Worm (Caenorhabditis elegans): ENCODE measurements around the gene Y7A5A.13.

Y7A5A.13 gene

DNA sequence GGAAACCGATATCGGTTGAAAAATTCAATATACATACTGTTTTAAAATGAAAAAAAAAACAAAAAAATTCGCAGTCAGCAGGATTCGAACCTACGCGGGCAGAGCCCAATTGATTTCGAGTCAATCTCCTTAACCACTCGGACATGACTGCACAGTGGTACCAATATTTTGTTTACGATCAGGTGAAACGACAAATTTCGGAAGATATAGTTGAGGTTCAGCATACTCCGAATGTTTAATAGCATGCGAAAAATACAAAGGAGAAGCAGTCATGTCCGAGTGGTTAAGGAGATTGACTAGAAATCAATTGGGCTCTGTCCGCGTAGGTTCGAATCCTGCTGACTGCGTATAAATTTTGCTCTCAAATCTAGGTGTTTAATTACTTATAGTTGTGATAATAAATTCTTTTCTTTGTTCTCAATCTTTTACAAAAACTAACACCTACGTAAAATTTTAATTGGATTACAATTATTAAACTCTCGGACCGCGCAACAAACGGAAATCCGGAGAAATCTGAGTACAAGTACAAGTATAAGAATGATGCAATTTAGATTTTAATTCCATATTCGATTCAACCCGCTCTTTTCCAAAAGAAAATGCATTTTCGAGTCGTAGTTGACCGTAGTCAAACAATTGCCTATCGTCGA lies at the start of gene Y7A5A.13:
Gene Y7A5A.13 (plus strand): TSS at position 597 of the 647 bp plus-strand sequence.
- no peak for TF ChIP-seq lin-15B (tag; optimal IDR thresholded peaks at IDR 0.05)
- TF ChIP-seq nhr-102 (tag; optimal IDR thresholded peaks at IDR 0.05), result peak; percentile 61
- peak; percentile 74 for TF ChIP-seq egl-43 (GFP tag; IDR thresholded peaks at IDR 0.05)
- peak; percentile 54; the same call in 1 of the 2 replicates for TF ChIP-seq dmd-9 (GFP tag; IDR thresholded peaks at IDR 0.05)
- TF ChIP-seq lim-7 (GFP tag; IDR thresholded peaks at IDR 0.05), result peak; percentile 81
- peak; percentile 75 for TF ChIP-seq tra-1 (GFP tag; IDR thresholded peaks at IDR 0.05)
- TF ChIP-seq lir-3 (tag; optimal IDR thresholded peaks at IDR 0.05), result peak; percentile 17
- no peak for TF ChIP-seq skn-1 (tag; optimal IDR thresholded peaks at IDR 0.05)
- TF ChIP-seq ctbp-1 (GFP tag; IDR thresholded peaks at IDR 0.05), result peak; percentile 58; the same call in 1 of the 2 replicates
- TF ChIP-seq lin-38 (GFP tag; IDR thresholded peaks at IDR 0.05), result peak; percentile 68
- TF ChIP-seq nhr-48 (tag; optimal IDR thresholded peaks at IDR 0.05), result peak; percentile 51
- peak; percentile 59 to 80 for TF ChIP-seq daf-16 (GFP tag; optimal IDR thresholded peaks at IDR 0.05)
- peak; percentile 67 for TF ChIP-seq daf-16 (tag; optimal IDR thresholded peaks at IDR 0.05)
- no peak for TF ChIP-seq mdt-29 (GFP tag; IDR thresholded peaks at IDR 0.05)
- no peak for TF ChIP-seq zag-1 (tag; optimal IDR thresholded peaks at IDR 0.05)
- TF ChIP-seq ceh-20 (GFP tag; IDR thresholded peaks at IDR 0.05), result 0 out of 2 replicates have a peak, but pooled peaks have one; percentile 52
- TF ChIP-seq ceh-28 (tag; optimal IDR thresholded peaks at IDR 0.05), result no peak
- peak; percentile 9 for TF ChIP-seq unc-130 (GFP tag; optimal IDR thresholded peaks at IDR 0.05)
- TF ChIP-seq spr-1 (tag; optimal IDR thresholded peaks at IDR 0.05), result peak; percentile 35
- peak; percentile 51 for TF ChIP-seq arid-1 (GFP tag; conservative IDR thresholded peaks at IDR 0.05)
- TF ChIP-seq T26A8.4 (GFP tag; IDR thresholded peaks at IDR 0.05), result peak; percentile 68
- TF ChIP-seq hmg-1.1 (GFP tag; IDR thresholded peaks at IDR 0.05), result peak; percentile 54
- 0 out of 2 replicates have a peak, but pooled peaks have one; percentile 72 for TF ChIP-seq D1046.2 (GFP tag; IDR thresholded peaks at IDR 0.05)
- no peak for TF ChIP-seq nhr-237 (tag; optimal IDR thresholded peaks at IDR 0.05)
- no peak for TF ChIP-seq Y48G9A.11 (GFP tag; IDR thresholded peaks at IDR 0.05)
- no peak for TF ChIP-seq saeg-2 (GFP tag; IDR thresholded peaks at IDR 0.05)
- peak; percentile 91 for TF ChIP-seq aha-1 (tag)
- TF ChIP-seq spr-3 (GFP tag; optimal IDR thresholded peaks at IDR 0.05), result peak; percentile 13
- no peak for TF ChIP-seq fos-1 (tag; optimal IDR thresholded peaks at IDR 0.05)
- TF ChIP-seq hif-1 (tag; optimal IDR thresholded peaks at IDR 0.05), result no peak
- peak; percentile 57 for TF ChIP-seq lin-1 (GFP tag; IDR thresholded peaks at IDR 0.05)
- no peak for TF ChIP-seq F37D6.2 (tag; optimal IDR thresholded peaks at IDR 0.05)
- TF ChIP-seq mdl-1 (tag; optimal IDR thresholded peaks at IDR 0.05), result no peak
- 0 out of 2 replicates have a peak, but pooled peaks have one; percentile 33 for TF ChIP-seq dmd-8 (GFP tag; IDR thresholded peaks at IDR 0.05)
- TF ChIP-seq zfp-3 (GFP tag; conservative IDR thresholded peaks at IDR 0.05), result no peak
- no peak for TF ChIP-seq rbr-2 (tag; optimal IDR thresholded peaks at IDR 0.05)
- TF ChIP-seq ceh-62 (tag; optimal IDR thresholded peaks at IDR 0.05), result no peak
- TF ChIP-seq ztf-11 (tag; optimal IDR thresholded peaks at IDR 0.05), result no peak
- TF ChIP-seq F44E2.7 (GFP tag; IDR thresholded peaks at IDR 0.05), result peak; percentile 61; the same call in 1 of the 2 replicates
- peak; percentile 82 for TF ChIP-seq snpc-1.2 (GFP tag; IDR thresholded peaks at IDR 0.05)
- no peak for TF ChIP-seq zfp-2 (tag; optimal IDR thresholded peaks at IDR 0.05)
- TF ChIP-seq pha-4 (GFP tag; IDR thresholded peaks at IDR 0.05), result peak; percentile 62; the same call in 1 of the 2 replicates
- no peak for TF ChIP-seq pha-4 (tag; optimal IDR thresholded peaks at IDR 0.05)
- TF ChIP-seq ceh-32 (tag; optimal IDR thresholded peaks at IDR 0.05; ENCODE audit: poor library complexity), result no peak
- TF ChIP-seq mes-2 (tag; optimal IDR thresholded peaks at IDR 0.05; ENCODE audit: poor library complexity, severe bottlenecking), result peak; percentile 58
- TF ChIP-seq vab-7 (GFP tag; IDR thresholded peaks at IDR 0.05), result peak; percentile 86
- no peak for TF ChIP-seq cey-2 (tag; optimal IDR thresholded peaks at IDR 0.05; ENCODE audit: borderline replicate concordance, insufficient read depth)
- peak; percentile 54 for TF ChIP-seq duxl-1 (tag; optimal IDR thresholded peaks at IDR 0.05; ENCODE audit: poor library complexity)
- no peak for TF ChIP-seq zip-2 (tag; optimal IDR thresholded peaks at IDR 0.05)
- TF ChIP-seq Y5F2A.4 (GFP tag; optimal IDR thresholded peaks at IDR 0.05), result no peak

Measured in whole organism, L4 larva.